Worm (Caenorhabditis elegans) whole organism, L2 larva: ENCODE data around the gene F01G12.18.

Source experiments
- lin-39 ChIP-seq: fragments of 150-350 bp; optimal IDR thresholded peaks from 2 replicates; lab custom pipeline; 2014; ENCODE audit warnings: missing biosample characterization, missing genetic modification reagents, missing genetic modification characterization
- lsy-2 ChIP-seq, 2 experiments: fragments of 150-350 bp in 1 of 2; sonication (generic microtip) in 1 of 2; optimal IDR thresholded peaks; 2 replicates each; lab custom pipeline; 2014 to 2017; ENCODE audit warnings: missing biosample characterization in 2 of 2, missing genetic modification characterization in 2 of 2
- nhr-237 ChIP-seq: fragments of 150-350 bp; optimal IDR thresholded peaks from 2 replicates; lab custom pipeline; 2014; ENCODE audit warnings: missing biosample characterization, missing genetic modification characterization

DNA sequence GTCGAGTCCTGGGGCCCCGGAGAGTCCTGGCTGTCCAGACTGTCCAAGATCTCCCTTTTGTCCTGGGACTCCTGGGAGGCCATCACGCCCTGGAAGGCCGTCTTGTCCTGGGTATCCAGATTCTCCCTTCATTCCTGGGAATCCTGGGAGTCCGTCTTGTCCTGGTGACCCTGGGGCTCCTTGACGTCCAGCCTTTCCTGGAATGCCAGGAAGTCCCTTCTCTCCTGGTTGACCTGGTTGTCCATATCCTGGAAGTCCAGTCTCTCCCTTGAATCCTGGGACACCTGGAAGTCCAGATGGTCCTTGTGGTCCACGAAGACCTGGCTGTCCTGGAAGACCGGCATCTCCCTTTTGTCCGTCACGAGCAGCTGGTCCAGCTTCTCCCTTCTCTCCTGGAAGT is 15.2 kb downstream of the F01G12.18 start:
- TF ChIP-seq nhr-237 (tag; lab: Kevin White, UChicago), result no peak
- TF ChIP-seq lsy-2 (tag; optimal IDR thresholded peaks at IDR 0.05; lab: Kevin White, UChicago), result no peak
- no peak for TF ChIP-seq lin-39 (tag; lab: Kevin White, UChicago)
